Worm (Caenorhabditis elegans) whole organism, young adult: ENCODE measurements around the gene sucl-2.

Experiments used
- B0261.1 ChIP-seq: sonication (generic microtip); optimal IDR thresholded peaks from 2 replicates; lab custom pipeline; 2016; ENCODE audit warnings: mild to moderate bottlenecking, missing genetic modification characterization, moderate library complexity, missing compliant biosample characterization
- C17E4.6 ChIP-seq: fragments of 200-800 bp; sonication (Bioruptor generic); IDR thresholded peaks from 2 replicates; pipeline ENCODE4 v1.3.6; 2022; ENCODE audit warnings: missing genetic modification reagents, missing genetic modification characterization, missing compliant biosample characterization
- F33H1.4 ChIP-seq: fragments of 200-800 bp; sonication (Bioruptor generic); IDR thresholded peaks from 2 replicates; pipeline ENCODE4 v1.3.6; 2022; ENCODE audit warnings: missing genetic modification reagents, missing genetic modification characterization, missing compliant biosample characterization
- F55B11.4 ChIP-seq: sonication (generic microtip); optimal IDR thresholded peaks from 2 replicates; lab custom pipeline; 2016; ENCODE audit warnings: missing compliant biosample characterization, missing genetic modification characterization, borderline replicate concordance; ENCODE audit not compliant: insufficient read depth
- F57A8.1 ChIP-seq: fragments of 200-800 bp; sonication (Bioruptor generic); optimal IDR thresholded peaks from 2 replicates; lab custom pipeline; 2018; ENCODE audit warnings: mild to moderate bottlenecking, missing genetic modification characterization, moderate library complexity, missing compliant biosample characterization
- K11D2.4 ChIP-seq: fragments of 200-800 bp; sonication (Bioruptor generic); IDR thresholded peaks from 2 replicates; pipeline ENCODE4 v1.3.6; 2022; ENCODE audit warnings: missing genetic modification reagents, missing genetic modification characterization, missing compliant biosample characterization
- K12H6.12 ChIP-seq: fragments of 200-800 bp; sonication (Bioruptor generic); optimal IDR thresholded peaks from 2 replicates; lab custom pipeline; 2018; ENCODE audit warnings: mild to moderate bottlenecking, missing genetic modification characterization, missing compliant biosample characterization
- Y53F4B.3 ChIP-seq: fragments of 200-800 bp; sonication (Bioruptor generic); IDR thresholded peaks from 2 replicates; pipeline ENCODE4 v1.3.6; 2022; ENCODE audit warnings: missing genetic modification reagents, missing genetic modification characterization, missing compliant biosample characterization
- Y67H2A.10 ChIP-seq: fragments of 200-800 bp; sonication (Bioruptor generic); conservative IDR thresholded peaks from 2 replicates; pipeline ENCODE4 v1.3.6; 2022; ENCODE audit warnings: missing genetic modification reagents, missing genetic modification characterization, missing compliant biosample characterization
- aptf-2 ChIP-seq: fragments of 200-800 bp; sonication (Bioruptor generic); conservative IDR thresholded peaks from 2 replicates; pipeline ENCODE4 v1.3.6; 2022; ENCODE audit warnings: missing genetic modification reagents, missing genetic modification characterization, missing compliant biosample characterization
- atf-7 ChIP-seq: sonication (generic microtip); optimal IDR thresholded peaks from 2 replicates; lab custom pipeline; 2017; ENCODE audit warnings: mild to moderate bottlenecking, missing genetic modification characterization, missing compliant biosample characterization
- attf-5 ChIP-seq: fragments of 200-800 bp; sonication (Bioruptor generic); optimal IDR thresholded peaks from 2 replicates; lab custom pipeline; 2018; ENCODE audit warnings: mild to moderate bottlenecking, missing genetic modification characterization, missing compliant biosample characterization
- attf-6 ChIP-seq: fragments of 200-800 bp; sonication (Bioruptor generic); IDR thresholded peaks from 2 replicates; pipeline ENCODE4 v1.3.6; 2022; ENCODE audit warnings: missing genetic modification reagents, missing genetic modification characterization, missing compliant biosample characterization
- ccch-3 ChIP-seq: fragments of 200-800 bp; sonication (Bioruptor generic); optimal IDR thresholded peaks from 2 replicates; lab custom pipeline; 2018; ENCODE audit warnings: mild to moderate bottlenecking, missing genetic modification characterization, missing compliant biosample characterization
- ceh-27 ChIP-seq: fragments of 200-800 bp; sonication (Bioruptor generic); optimal IDR thresholded peaks from 2 replicates; lab custom pipeline; 2018; ENCODE audit warnings: mild to moderate bottlenecking, missing genetic modification characterization, moderate library complexity, missing compliant biosample characterization
- ceh-40 ChIP-seq: fragments of 200-800 bp; sonication (Bioruptor generic); IDR thresholded peaks from 2 replicates; pipeline ENCODE4 v1.3.6; 2022; ENCODE audit warnings: missing genetic modification characterization, missing compliant biosample characterization
- ceh-58 ChIP-seq: fragments of 200-800 bp; sonication (Bioruptor generic); IDR thresholded peaks from 2 replicates; pipeline ENCODE4 v1.3.6; 2022; ENCODE audit warnings: missing genetic modification characterization, missing compliant biosample characterization
- chd-7 ChIP-seq: sonication (generic microtip); optimal IDR thresholded peaks from 2 replicates; lab custom pipeline; 2016; ENCODE audit warnings: mild to moderate bottlenecking, missing genetic modification characterization, moderate library complexity, missing compliant biosample characterization
- dpl-1 ChIP-seq: fragments of 150-350 bp; optimal IDR thresholded peaks from 2 replicates; lab custom pipeline; 2014; ENCODE audit warnings: missing biosample characterization, missing genetic modification reagents, missing genetic modification characterization
- egrh-3 ChIP-seq: fragments of 200-800 bp; sonication (Bioruptor generic); IDR thresholded peaks from 2 replicates; pipeline ENCODE4 v1.3.6; 2022; ENCODE audit warnings: missing genetic modification reagents, missing genetic modification characterization, missing compliant biosample characterization
- gei-17 ChIP-seq: fragments of 200-800 bp; sonication (Bioruptor generic); optimal IDR thresholded peaks from 2 replicates; lab custom pipeline; 2018; ENCODE audit warnings: mild to moderate bottlenecking, missing genetic modification characterization, missing compliant biosample characterization
- him-1 ChIP-seq: sonication (generic microtip); optimal IDR thresholded peaks from 2 replicates; lab custom pipeline; 2016; ENCODE audit warnings: missing genotype, missing genetic modification reagents, missing genetic modification characterization, missing compliant biosample characterization
- hlh-12 ChIP-seq: sonication (generic microtip); optimal IDR thresholded peaks from 2 replicates; lab custom pipeline; 2016; ENCODE audit warnings: missing genetic modification characterization, missing compliant biosample characterization
- hlh-26 ChIP-seq: fragments of 200-800 bp; sonication (Bioruptor generic); conservative IDR thresholded peaks from 2 replicates; pipeline ENCODE4 v1.3.6; 2022; ENCODE audit warnings: missing genetic modification reagents, missing genetic modification characterization, missing compliant biosample characterization
- hmg-1.2 ChIP-seq: fragments of 200-800 bp; sonication (Bioruptor generic); IDR thresholded peaks from 2 replicates; pipeline ENCODE4 v1.3.6; 2022; ENCODE audit warnings: missing genetic modification reagents, missing genetic modification characterization, missing compliant biosample characterization
- hmg-20 ChIP-seq: fragments of 200-800 bp; sonication (Bioruptor generic); IDR thresholded peaks from 2 replicates; pipeline ENCODE4 v1.3.6; 2022; ENCODE audit warnings: missing genetic modification reagents, missing genetic modification characterization, missing compliant biosample characterization
- let-526 ChIP-seq: fragments of 200-800 bp; sonication (Bioruptor generic); IDR thresholded peaks from 2 replicates; pipeline ENCODE4 v1.3.6; 2022; ENCODE audit warnings: missing genetic modification reagents, missing genetic modification characterization, missing compliant biosample characterization
- lin-40 ChIP-seq: sonication (generic microtip); optimal IDR thresholded peaks from 2 replicates; lab custom pipeline; 2016; ENCODE audit warnings: missing genetic modification characterization, mild to moderate bottlenecking, missing compliant biosample characterization, missing genotype, missing genetic modification reagents
- lin-54 ChIP-seq: fragments of 200-800 bp; sonication (Bioruptor generic); optimal IDR thresholded peaks from 2 replicates; lab custom pipeline; 2018; ENCODE audit warnings: mild to moderate bottlenecking, missing genetic modification characterization, missing compliant biosample characterization
- lir-1 ChIP-seq: fragments of 200-800 bp; sonication (Bioruptor generic); conservative IDR thresholded peaks from 2 replicates; pipeline ENCODE4 v1.3.6; 2022; ENCODE audit warnings: missing genetic modification reagents, missing genetic modification characterization, missing compliant biosample characterization
- madf-8 ChIP-seq: fragments of 200-800 bp; sonication (Bioruptor generic); conservative IDR thresholded peaks from 2 replicates; pipeline ENCODE4 v1.3.6; 2022; ENCODE audit warnings: missing genetic modification reagents, missing genetic modification characterization, missing compliant biosample characterization
- mcd-1 ChIP-seq: fragments of 200-800 bp; sonication (Bioruptor generic); IDR thresholded peaks from 2 replicates; pipeline ENCODE4 v1.3.6; 2022; ENCODE audit warnings: missing genetic modification reagents, missing genetic modification characterization, missing compliant biosample characterization
- mel-28 ChIP-seq: sonication (generic microtip); optimal IDR thresholded peaks from 2 replicates; lab custom pipeline; 2016; ENCODE audit warnings: borderline replicate concordance, mild to moderate bottlenecking, missing genetic modification characterization, missing compliant biosample characterization
- nhr-179 ChIP-seq: sonication (generic microtip); optimal IDR thresholded peaks from 2 replicates; lab custom pipeline; 2016; ENCODE audit warnings: mild to moderate bottlenecking, missing genetic modification characterization, missing compliant biosample characterization
- nhr-80 ChIP-seq: sonication (generic microtip); optimal IDR thresholded peaks from 2 replicates; lab custom pipeline; 2016; ENCODE audit warnings: missing genetic modification characterization, missing compliant biosample characterization
- nhr-90 ChIP-seq: sonication (generic microtip); optimal IDR thresholded peaks from 2 replicates; lab custom pipeline; 2016; ENCODE audit warnings: missing genotype, mild to moderate bottlenecking, missing genetic modification characterization, missing compliant biosample characterization
- pha-4 ChIP-seq: fragments of 150-350 bp; sonication (generic microtip); optimal IDR thresholded peaks from 2 replicates; lab custom pipeline; 2014; ENCODE audit warnings: missing biosample characterization, missing genetic modification reagents, missing genetic modification characterization
- rpc-1 ChIP-seq, 2 experiments: fragments of 150-350 bp in 1 of 2; sonication (generic microtip) in 1 of 2; optimal IDR thresholded peaks; 2 replicates each; lab custom pipeline; 2014 to 2018; ENCODE audit warnings: missing biosample characterization in 1 of 2, missing genetic modification characterization in 1 of 2, missing genetic modification reagents in 1 of 2, missing genotype in 1 of 2
- snpc-3.4 ChIP-seq: sonication (generic microtip); optimal IDR thresholded peaks from 2 replicates; lab custom pipeline; 2017; ENCODE audit warnings: missing genetic modification characterization, mild to moderate bottlenecking, missing compliant biosample characterization, antibody characterized with exemption, moderate library complexity, missing genotype, missing genetic modification reagents
- tbx-9 ChIP-seq: sonication (generic microtip); optimal IDR thresholded peaks from 2 replicates; lab custom pipeline; 2016; ENCODE audit warnings: borderline replicate concordance, missing genetic modification characterization, inconsistent platforms, missing compliant biosample characterization
- xnd-1 ChIP-seq: sonication (generic microtip); optimal IDR thresholded peaks from 2 replicates; lab custom pipeline; 2016; ENCODE audit warnings: missing genotype, missing genetic modification reagents, missing genetic modification characterization, missing compliant biosample characterization
- ztf-28 ChIP-seq: fragments of 200-800 bp; sonication (Bioruptor generic); IDR thresholded peaks from 2 replicates; pipeline ENCODE4 v1.3.6; 2022; ENCODE audit warnings: missing genetic modification reagents, missing genetic modification characterization, missing compliant biosample characterization

The sucl-2 gene

DNA sequence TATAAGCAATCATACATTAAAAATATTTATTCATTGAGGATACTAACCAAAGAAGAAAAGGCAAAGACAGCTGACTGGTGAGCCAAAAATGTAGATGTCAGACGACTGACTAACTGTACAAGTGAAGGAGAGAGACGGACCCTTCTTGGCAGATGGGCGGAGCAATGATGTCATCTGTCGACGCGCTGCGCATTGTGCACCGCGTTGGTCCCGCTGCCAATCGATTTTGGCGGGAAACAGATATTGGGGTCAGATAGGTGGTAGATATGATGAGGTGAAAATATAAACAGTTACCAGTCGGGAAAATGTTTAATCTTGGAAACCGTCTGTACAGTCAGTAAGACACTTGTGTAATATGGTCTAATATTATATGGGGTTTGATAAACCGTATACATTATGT is 31.3 kb downstream of the sucl-2 start, which contains the start of gene T24C4.2:
T24C4.2 (minus strand) TSS at position 101 of the 400 bp plus-strand sequence.
- TF ChIP-seq xnd-1 (tag; lab: Kevin White, UChicago) (no peak), hmg-1.2 (GFP tag; lab: Robert Waterston, UW) (no peak), him-1 (no peak), F55B11.4 (tag; lab: Kevin White, UChicago) (no peak), chd-7 (tag; lab: Kevin White, UChicago) (no peak), hlh-12 (tag; lab: Kevin White, UChicago) (no peak), F33H1.4 (GFP tag; lab: Robert Waterston, UW) (no peak), gei-17 (GFP tag; lab: Kevin White, UChicago) (no peak), Y53F4B.3 (GFP tag; lab: Robert Waterston, UW) (no peak), atf-7 (tag; lab: Kevin White, UChicago) (no peak), ceh-27 (GFP tag; lab: Kevin White, UChicago) (no peak), madf-8 (GFP tag; lab: Robert Waterston, UW) (no peak), attf-6 (no peak), mel-28 (tag; lab: Kevin White, UChicago) (no peak), tbx-9 (tag; lab: Kevin White, UChicago) (no peak), ceh-40 (no peak), K12H6.12 (tag; lab: Kevin White, UChicago) (no peak)

DNA sequence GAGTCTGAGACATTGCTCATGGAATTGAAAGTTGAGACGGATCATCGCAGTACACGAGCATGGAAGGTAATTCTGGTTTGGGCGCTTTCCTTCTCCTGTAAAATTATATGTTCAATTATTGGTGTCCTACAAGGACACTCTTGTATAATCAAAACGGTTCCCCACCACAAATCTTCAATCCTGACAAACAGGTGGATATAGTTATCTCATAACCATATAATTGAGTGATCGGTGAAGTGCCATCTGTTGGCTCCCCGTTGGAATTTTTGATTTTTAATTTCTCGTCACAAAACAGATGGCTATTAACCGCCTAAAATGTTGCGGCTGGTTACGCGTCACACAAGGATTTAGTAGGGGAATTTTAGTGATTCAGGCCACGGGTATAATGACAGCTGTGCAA is 32.3 kb downstream of the sucl-2 start:
- TF ChIP-seq ceh-58 (no peak), Y67H2A.10 (GFP tag; lab: Robert Waterston, UW) (no peak), ceh-27 (GFP tag; lab: Kevin White, UChicago) (no peak)

DNA sequence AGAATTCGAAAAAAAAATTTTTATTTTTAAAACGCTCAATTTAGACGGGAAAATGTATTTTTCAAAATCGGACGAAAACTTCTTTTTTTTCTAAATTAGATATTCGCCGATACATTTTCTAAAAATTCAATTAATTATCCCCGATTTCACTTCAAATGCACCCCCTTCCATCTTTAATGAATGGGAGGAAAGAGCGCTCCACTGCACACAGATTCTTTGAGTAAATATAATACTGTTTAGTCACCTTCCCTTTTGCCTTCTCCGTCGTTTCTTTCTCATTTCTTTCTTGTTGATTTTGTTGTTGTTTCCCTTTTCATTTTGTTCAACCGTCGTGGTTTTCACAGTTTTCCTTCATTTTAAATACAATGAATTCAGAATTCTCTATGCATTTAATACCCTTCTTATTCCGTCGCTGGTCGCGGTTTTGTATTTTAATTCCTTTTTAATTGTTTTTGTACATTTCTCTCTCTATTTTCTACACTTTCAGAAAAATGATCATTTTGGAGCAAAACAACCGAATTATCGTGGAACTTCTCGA is 39.3 kb downstream of the sucl-2 start, which contains the start of gene arx-4:
arx-4 (plus strand) TSS at position 488 of the 538 bp plus-strand sequence.
- TF ChIP-seq dpl-1 (GFP tag; lab: Kevin White, UChicago) (no peak), K11D2.4 (GFP tag; lab: Robert Waterston, UW) (no peak), snpc-3.4 (tag; lab: Kevin White, UChicago) (no peak), pha-4 (tag; lab: Kevin White, UChicago) (no peak), C17E4.6 (GFP tag; lab: Robert Waterston, UW) (no peak), F33H1.4 (GFP tag; lab: Robert Waterston, UW) (no peak), rpc-1 (optimal IDR thresholded peaks at IDR 0.05; lab: Kevin White, UChicago) (no peak), rpc-1 (tag; optimal IDR thresholded peaks at IDR 0.05; lab: Kevin White, UChicago) (no peak), attf-5 (GFP tag; lab: Kevin White, UChicago) (peak; percentile 15), nhr-80 (tag; lab: Kevin White, UChicago) (no peak), mcd-1 (0 out of 2 replicates have a peak, but pooled peaks have one; percentile 25), B0261.1 (no peak), aptf-2 (GFP tag; lab: Robert Waterston, UW) (no peak), ztf-28 (no peak), hlh-26 (GFP tag; lab: Robert Waterston, UW) (no peak), nhr-179 (no peak)
- TF ChIP-seq, all 124 proteins: peak for 2

DNA sequence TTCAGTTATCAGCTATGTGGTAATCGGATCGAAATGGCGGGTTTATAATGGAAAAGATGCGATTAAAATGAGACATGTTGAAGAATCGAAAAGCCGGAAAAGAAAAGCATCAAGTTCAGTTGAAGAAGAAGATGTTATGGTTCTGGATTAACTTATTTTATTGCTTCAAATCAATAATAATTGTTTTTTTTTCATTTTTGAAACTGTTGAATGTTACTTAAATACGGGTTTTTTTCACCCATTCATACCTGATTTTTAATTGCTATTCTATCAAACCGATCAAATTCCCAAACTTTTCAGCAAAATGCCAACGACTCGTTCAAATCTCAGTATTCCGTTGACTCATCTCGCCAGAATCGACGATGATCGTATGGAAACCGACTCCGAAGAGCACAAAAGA is 41.3 kb downstream of the sucl-2 start, which contains the start of gene exos-4.2:
exos-4.2 (plus strand) TSS at position 301 of the 400 bp plus-strand sequence.
- TF ChIP-seq lir-1 (GFP tag; lab: Robert Waterston, UW) (no peak), let-526 (GFP tag; lab: Robert Waterston, UW) (no peak), K11D2.4 (GFP tag; lab: Robert Waterston, UW) (no peak), nhr-90 (tag; lab: Kevin White, UChicago) (no peak), hmg-20 (GFP tag; lab: Robert Waterston, UW) (no peak), F57A8.1 (GFP tag; lab: Kevin White, UChicago) (no peak), pha-4 (tag; lab: Kevin White, UChicago) (no peak), egrh-3 (GFP tag; lab: Robert Waterston, UW) (no peak), lin-54 (GFP tag; lab: Kevin White, UChicago) (no peak), ceh-27 (GFP tag; lab: Kevin White, UChicago) (no peak), lin-40 (tag; lab: Kevin White, UChicago) (no peak), tbx-9 (tag; lab: Kevin White, UChicago) (no peak), ccch-3 (GFP tag; lab: Kevin White, UChicago) (no peak), xnd-1 (tag; lab: Kevin White, UChicago) (no peak)
